Worm (Caenorhabditis elegans): ENCODE measurements around the gene srt-7.

DNA sequence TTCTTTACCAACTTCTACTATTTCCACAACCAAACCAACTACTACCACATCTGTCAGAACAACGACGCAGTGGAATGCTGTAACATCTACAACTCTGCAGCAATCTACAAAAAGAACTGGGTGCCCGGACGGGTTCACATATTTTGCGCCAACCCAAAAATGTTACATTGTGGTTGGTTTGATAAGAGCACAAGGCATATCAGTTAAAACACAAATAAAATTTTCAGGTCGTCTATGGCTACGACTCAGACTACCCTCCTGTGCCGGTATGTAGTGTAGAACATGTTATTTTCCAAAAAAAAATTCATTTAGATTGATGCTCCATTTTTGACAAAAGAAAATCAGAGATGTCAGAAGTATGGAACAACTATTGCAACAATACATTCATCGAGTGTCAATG lies 37.6 kb downstream of the srt-7 start:
- no peak for TF ChIP-seq med-1 (GFP tag; optimal IDR thresholded peaks at IDR 0.05; ENCODE audit: insufficient read depth)
- TF ChIP-seq flt-1 (GFP tag; IDR thresholded peaks at IDR 0.05) = no peak
- TF ChIP-seq cog-1 (tag; optimal IDR thresholded peaks at IDR 0.05) = no peak

Measured in whole organism, midembryonic.